Fruit fly (Drosophila melanogaster) whole organism, embryonic: ENCODE data around the gene sau.

Experiments used
- Ada2b ChIP-seq: fragments of 200-800 bp; sonication (Bioruptor generic); IDR thresholded peaks from 2 replicates; pipeline ENCODE4 v1.3.6; 2022; ENCODE audit warnings: missing biosample characterization, missing genetic modification characterization
- Bgb ChIP-seq: fragments of 200-800 bp; sonication (Bioruptor generic); IDR thresholded peaks from 2 replicates; pipeline ENCODE4 v1.3.6; 2022; ENCODE audit warnings: missing biosample characterization, missing genetic modification characterization; ENCODE audit not compliant: partially characterized antibody
- CG10565 ChIP-seq: fragments of 200-800 bp; sonication (Bioruptor generic); optimal IDR thresholded peaks from 3 replicates; lab custom pipeline; 2016; ENCODE audit warnings: missing biosample characterization, mild to moderate bottlenecking, missing genetic modification characterization
- CG11695 ChIP-seq: fragments of 200-800 bp; sonication (Bioruptor generic); IDR thresholded peaks from 3 replicates; pipeline ENCODE4 v1.3.6; 2022; ENCODE audit warnings: missing biosample characterization, missing genetic modification characterization
- CG14014 ChIP-seq: fragments of 200-800 bp; sonication (Bioruptor generic); IDR thresholded peaks from 2 replicates; pipeline ENCODE4 v1.3.6; 2022; ENCODE audit warnings: missing biosample characterization, missing genetic modification characterization
- CG15011 ChIP-seq: fragments of 200-800 bp; sonication (Bioruptor generic); optimal IDR thresholded peaks from 3 replicates; lab custom pipeline; 2018; ENCODE audit warnings: missing biosample characterization, mild to moderate bottlenecking, missing genetic modification characterization
- CG15269 ChIP-seq: fragments of 200-800 bp; sonication (Bioruptor generic); optimal IDR thresholded peaks from 2 replicates; lab custom pipeline; 2018; ENCODE audit warnings: missing biosample characterization, mild to moderate bottlenecking, missing genetic modification characterization, moderate library complexity
- CG17186 ChIP-seq: fragments of 200-800 bp; sonication (Bioruptor generic); optimal IDR thresholded peaks from 3 replicates; lab custom pipeline; 2017; ENCODE audit warnings: missing biosample characterization, missing genetic modification reagents, missing genetic modification characterization
- CG2120 ChIP-seq: fragments of 200-800 bp; sonication (Bioruptor generic); optimal IDR thresholded peaks from 3 replicates; lab custom pipeline; 2016; ENCODE audit warnings: missing biosample characterization, missing genetic modification characterization
- CG30403 ChIP-seq: fragments of 200-800 bp; sonication (Bioruptor generic); optimal IDR thresholded peaks from 3 replicates; lab custom pipeline; 2016; ENCODE audit warnings: missing biosample characterization, missing genetic modification characterization
- CG3726 ChIP-seq: fragments of 200-800 bp; sonication (Bioruptor generic); IDR thresholded peaks from 3 replicates; pipeline ENCODE4, ENCODE4 v1.3.6; 2022; ENCODE audit warnings: missing biosample characterization, missing genetic modification characterization
- CG42726 ChIP-seq: fragments of 200-800 bp; sonication (Bioruptor generic); IDR thresholded peaks from 2 replicates; pipeline ENCODE4 v1.3.6; 2022; ENCODE audit warnings: missing biosample characterization, missing genetic modification characterization; ENCODE audit not compliant: partially characterized antibody
- CG4404 ChIP-seq: fragments of 200-800 bp; sonication (Bioruptor generic); IDR thresholded peaks from 2 replicates; pipeline ENCODE4 v1.3.6; 2022; ENCODE audit warnings: missing biosample characterization, missing genetic modification characterization
- CG4854 ChIP-seq: fragments of 200-800 bp; sonication (Bioruptor generic); optimal IDR thresholded peaks from 2 replicates; lab custom pipeline; 2016; ENCODE audit warnings: missing biosample characterization, missing genetic modification characterization, inconsistent platforms
- CG5953 ChIP-seq: fragments of 200-800 bp; sonication (Bioruptor generic); IDR thresholded peaks from 2 replicates; pipeline ENCODE4 v1.3.6; 2022; ENCODE audit warnings: missing biosample characterization, missing genetic modification characterization
- CG8765 ChIP-seq: fragments of 200-800 bp; sonication (Bioruptor generic); IDR thresholded peaks from 2 replicates; pipeline ENCODE4 v1.3.6; 2022; ENCODE audit warnings: missing biosample characterization, missing genetic modification characterization
- CG9932 ChIP-seq: fragments of 200-800 bp; sonication (Bioruptor generic); IDR thresholded peaks from 2 replicates; pipeline ENCODE4 v1.3.6; 2022; ENCODE audit warnings: missing biosample characterization, missing genetic modification characterization
- H2.0 ChIP-seq: fragments of 200-800 bp; sonication (Bioruptor generic); IDR thresholded peaks from 2 replicates; pipeline ENCODE4 v1.3.6; 2022; ENCODE audit warnings: missing biosample characterization, missing genetic modification characterization
- Hr39 ChIP-seq: fragments of >200 bp; optimal IDR thresholded peaks from 2 replicates; lab custom pipeline; 2017
- Kr ChIP-seq: fragments of 200-800 bp; sonication (Bioruptor generic); optimal IDR thresholded peaks from 2 replicates; lab custom pipeline; 2017; ENCODE audit warnings: missing biosample characterization, mild to moderate bottlenecking, missing genetic modification characterization
- Myb ChIP-seq: fragments of 200-800 bp; sonication (Bioruptor generic); optimal IDR thresholded peaks from 2 replicates; lab custom pipeline; 2016; ENCODE audit warnings: missing biosample characterization, missing genetic modification characterization
- Oli ChIP-seq: fragments of 200-800 bp; sonication (Bioruptor generic); optimal IDR thresholded peaks from 2 replicates; lab custom pipeline; 2018; ENCODE audit warnings: missing biosample characterization, mild to moderate bottlenecking, missing genetic modification characterization, moderate library complexity
- PHDP ChIP-seq: fragments of 200-800 bp; sonication (Bioruptor generic); optimal IDR thresholded peaks from 3 replicates; lab custom pipeline; 2018; ENCODE audit warnings: missing biosample characterization, mild to moderate bottlenecking, missing genetic modification characterization, moderate library complexity
- Spps ChIP-seq: fragments of 200-800 bp; sonication (Bioruptor generic); optimal IDR thresholded peaks from 2 replicates; lab custom pipeline; 2018; ENCODE audit warnings: missing biosample characterization, mild to moderate bottlenecking, missing genetic modification characterization
- Stat92E ChIP-seq, 3 experiments: fragments of >200 bp in 2 of 3; fragments of 200-800 bp in 1 of 3; sonication (Bioruptor generic) in 1 of 3; optimal IDR thresholded peaks; 2 replicates each; lab custom pipeline; 2017 to 2019; ENCODE audit warnings: missing biosample characterization in 3 of 3, missing genetic modification characterization in 3 of 3, mild to moderate bottlenecking in 1 of 3, moderate library complexity in 1 of 3
- Trl ChIP-seq, 3 experiments: fragments of >200 bp in 2 of 3; fragments of 200-800 bp in 1 of 3; sonication (Bioruptor generic) in 1 of 3; optimal IDR thresholded peaks; 2 replicates in 1 of 3; 3 replicates in 2 of 3; lab custom pipeline; 2016 to 2017; ENCODE audit warnings: missing biosample characterization in 1 of 3, missing genetic modification characterization in 1 of 3
- YL-1 ChIP-seq: fragments of 200-800 bp; sonication (Bioruptor generic); optimal IDR thresholded peaks from 3 replicates; lab custom pipeline; 2017; ENCODE audit warnings: missing biosample characterization, mild to moderate bottlenecking, missing genetic modification characterization
- ac ChIP-seq: fragments of 200-800 bp; sonication (Bioruptor generic); optimal IDR thresholded peaks from 3 replicates; lab custom pipeline; 2017; ENCODE audit warnings: missing biosample characterization, mild to moderate bottlenecking, missing genetic modification characterization
- amos ChIP-seq: fragments of 200-800 bp; sonication (Bioruptor generic); IDR thresholded peaks from 2 replicates; pipeline ENCODE4 v1.3.6; 2022; ENCODE audit warnings: missing biosample characterization, missing genetic modification characterization; ENCODE audit not compliant: partially characterized antibody
- ap ChIP-seq: fragments of 200-800 bp; sonication (Bioruptor generic); IDR thresholded peaks from 2 replicates; pipeline ENCODE4 v1.3.6; 2022; ENCODE audit warnings: missing biosample characterization, missing genetic modification characterization
- btn ChIP-seq: fragments of 200-800 bp; sonication (Bioruptor generic); optimal IDR thresholded peaks from 2 replicates; lab custom pipeline; 2016; ENCODE audit warnings: missing biosample characterization, missing genetic modification characterization
- crp ChIP-seq, 2 experiments: fragments of 200-800 bp; sonication (Bioruptor generic); optimal IDR thresholded peaks; 2 replicates in 1 of 2; 3 replicates in 1 of 2; lab custom pipeline; 2017; ENCODE audit warnings: missing biosample characterization in 2 of 2, missing genetic modification characterization in 2 of 2, mild to moderate bottlenecking in 1 of 2, moderate library complexity in 1 of 2
- cwo ChIP-seq: fragments of 200-800 bp; sonication (Bioruptor generic); optimal IDR thresholded peaks from 3 replicates; lab custom pipeline; 2017; ENCODE audit warnings: missing biosample characterization, missing genetic modification characterization, mild to moderate bottlenecking, moderate library complexity, missing genetic modification reagents
- dm ChIP-seq: fragments of 200-800 bp; sonication (Bioruptor generic); optimal IDR thresholded peaks from 3 replicates; lab custom pipeline; 2016; ENCODE audit warnings: missing biosample characterization, missing genetic modification characterization
- dmrt11E ChIP-seq: fragments of 200-800 bp; sonication (Bioruptor generic); optimal IDR thresholded peaks from 3 replicates; lab custom pipeline; 2018; ENCODE audit warnings: missing biosample characterization, mild to moderate bottlenecking, missing genetic modification characterization, moderate library complexity
- eve ChIP-seq, 2 experiments: fragments of >200 bp; optimal IDR thresholded peaks; 2 replicates each; lab custom pipeline; 2017; ENCODE audit warnings: missing biosample characterization in 2 of 2, missing genetic modification characterization in 2 of 2
- grau ChIP-seq: fragments of 200-800 bp; optimal IDR thresholded peaks from 3 replicates; lab custom pipeline; 2019; ENCODE audit warnings: missing biosample characterization, mild to moderate bottlenecking, missing genetic modification characterization, moderate library complexity
- grn ChIP-seq: fragments of 200-800 bp; sonication (Bioruptor generic); optimal IDR thresholded peaks from 3 replicates; lab custom pipeline; 2017; ENCODE audit warnings: missing biosample characterization, missing genetic modification characterization
- gsb ChIP-seq: fragments of 200-800 bp; sonication (Bioruptor generic); IDR thresholded peaks from 2 replicates; pipeline ENCODE4 v1.3.6; 2022; ENCODE audit warnings: missing biosample characterization, missing genetic modification characterization
- gsb-n ChIP-seq: fragments of 200-800 bp; sonication (Bioruptor generic); optimal IDR thresholded peaks from 3 replicates; lab custom pipeline; 2018; ENCODE audit warnings: missing biosample characterization, mild to moderate bottlenecking, missing genetic modification characterization
- ind ChIP-seq: fragments of 200-800 bp; sonication (Bioruptor generic); optimal IDR thresholded peaks from 3 replicates; lab custom pipeline; 2016; ENCODE audit warnings: missing biosample characterization, missing genetic modification characterization
- so ChIP-seq: fragments of 200-800 bp; sonication (Bioruptor generic); IDR thresholded peaks from 3 replicates; pipeline ENCODE4 v1.3.6; 2022; ENCODE audit warnings: missing biosample characterization, missing genetic modification characterization
- wdn ChIP-seq: fragments of 200-800 bp; sonication (Bioruptor generic); IDR thresholded peaks from 2 replicates; pipeline ENCODE4 v1.3.6; 2022; ENCODE audit warnings: missing biosample characterization, missing genetic modification characterization
- yki ChIP-seq: fragments of >200 bp; optimal IDR thresholded peaks from 3 replicates; lab custom pipeline; 2018

Gene sau

DNA sequence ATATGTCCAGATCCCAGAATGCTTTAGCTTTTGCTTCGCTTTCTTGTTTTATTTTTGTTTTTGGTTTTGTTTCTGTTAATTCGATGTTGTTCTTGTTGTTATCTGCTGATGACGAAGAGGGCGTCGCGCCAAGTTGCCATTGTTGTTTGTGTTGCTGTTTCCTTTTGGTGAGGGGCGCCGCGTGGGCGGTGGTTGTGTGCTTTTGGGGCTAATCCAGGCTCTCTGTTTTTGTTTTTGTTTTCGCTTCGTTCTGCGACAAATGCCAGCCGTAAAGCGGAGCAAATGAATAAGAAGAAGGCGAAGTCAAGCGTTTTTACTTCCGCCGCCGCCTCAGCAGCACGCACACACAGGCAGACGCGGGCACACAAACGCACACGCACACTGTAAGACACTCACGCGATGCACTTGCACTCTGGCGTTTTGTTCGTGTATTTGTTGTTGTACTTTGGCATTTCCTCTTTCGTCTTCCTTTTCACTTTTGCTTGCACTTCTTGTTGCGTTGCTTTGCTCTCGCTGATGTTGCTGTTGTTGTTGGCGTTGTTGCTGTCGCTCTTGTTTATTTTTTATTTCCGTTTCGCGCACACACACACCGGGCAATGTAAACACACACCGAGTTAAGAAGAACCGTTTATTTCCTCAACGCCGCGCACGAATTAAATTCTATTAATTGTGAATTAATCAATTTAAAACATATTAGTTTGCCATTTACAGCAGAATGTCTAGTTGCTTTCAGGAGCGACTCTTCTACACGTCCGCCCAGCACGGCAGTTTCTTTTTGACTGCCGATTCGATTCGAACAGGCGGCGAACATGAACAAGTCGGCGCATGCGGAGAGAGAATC, 48.0 kb upstream of the sau start, which contains the start of gene aop (continued):
- TF ChIP-seq CG4404 (no peak), ind (GFP tag; lab: Kevin White, UChicago) (no peak), CG3726 (GFP tag; lab: Robert Waterston, UW) (no peak), ap (GFP tag; lab: Robert Waterston, UW) (no peak), YL-1 (GFP tag; lab: Kevin White, UChicago) (peak; percentile 14), btn (GFP tag; lab: Kevin White, UChicago) (no peak), CG15269 (tag; lab: Kevin White, UChicago) (peak; percentile 23), Kr (GFP tag; lab: Kevin White, UChicago) (no peak), dm (no peak), CG9932 (GFP tag; lab: Robert Waterston, UW) (no peak), ac (GFP tag; lab: Kevin White, UChicago) (peak; percentile 50)

DNA sequence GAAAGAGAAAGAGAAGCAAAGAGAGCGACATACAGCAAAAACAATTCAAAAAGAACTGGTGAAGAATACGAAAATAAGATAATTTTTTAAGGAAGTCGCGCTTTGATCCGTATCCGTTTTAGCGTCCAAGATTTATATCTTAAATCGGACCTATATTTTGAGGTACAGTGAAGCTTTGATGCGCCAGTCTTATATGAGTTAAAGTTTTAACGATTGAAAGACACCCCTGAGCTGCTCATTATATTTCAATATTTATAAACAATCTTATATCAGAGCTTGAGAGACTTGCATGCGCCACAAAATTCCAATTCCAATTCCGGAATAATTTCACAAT, 47.4 kb upstream of the sau start:
- TF ChIP-seq cwo (GFP tag; lab: Kevin White, UChicago) (no peak), Myb (no peak), CG15011 (GFP tag; lab: Kevin White, UChicago) (no peak), dmrt11E (tag; lab: Kevin White, UChicago) (no peak), wdn (peak; percentile 46; the same call in 1 of the 2 replicates), gsb-n (no peak), CG30403 (peak; percentile 4), CG17186 (GFP tag; lab: Kevin White, UChicago) (no peak), Hr39 (lab: Kevin White, UChicago) (no peak), so (GFP tag; lab: Robert Waterston, UW) (no peak), eve (GFP tag; optimal IDR thresholded peaks at IDR 0.05; lab: Kevin White, UChicago) (peak in 1 of 2 experiments; percentile 23), CG14014 (GFP tag; lab: Robert Waterston, UW) (0 out of 2 replicates have a peak, but pooled peaks have one; percentile 4), grn (GFP tag; lab: Kevin White, UChicago) (peak; percentile 50), CG8765 (GFP tag; lab: Robert Waterston, UW) (no peak), CG5953 (GFP tag; lab: Robert Waterston, UW) (0 out of 2 replicates have a peak, but pooled peaks have one; percentile 20), CG2120 (GFP tag; lab: Kevin White, UChicago) (peak; percentile 18), Bgb (GFP tag; lab: Robert Waterston, UW) (0 out of 2 replicates have a peak, but pooled peaks have one; percentile 5), grau (tag; lab: Kevin White, UChicago) (peak; percentile 75), CG4854 (GFP tag; lab: Kevin White, UChicago) (no peak), Oli (peak; percentile 3), Trl (optimal IDR thresholded peaks at IDR 0.05; lab: Kevin White, UChicago) (peak; percentile 82 to 85), Trl (GFP tag; optimal IDR thresholded peaks at IDR 0.05; lab: Kevin White, UChicago) (no peak), CG42726 (GFP tag; lab: Robert Waterston, UW) (no peak), crp (GFP tag; optimal IDR thresholded peaks at IDR 0.05; lab: Kevin White, UChicago) (no peak), amos (GFP tag; lab: Robert Waterston, UW) (no peak), CG10565 (GFP tag; lab: Kevin White, UChicago) (no peak), Stat92E (GFP tag; optimal IDR thresholded peaks at IDR 0.05; lab: Kevin White, UChicago) (no peak), Spps (tag; lab: Kevin White, UChicago) (no peak), CG11695 (GFP tag; lab: Robert Waterston, UW) (no peak), gsb (GFP tag; lab: Robert Waterston, UW) (no peak), H2.0 (GFP tag; lab: Robert Waterston, UW) (no peak), PHDP (tag; lab: Kevin White, UChicago) (no peak), Ada2b (peak; percentile 21; the same call in 1 of the 2 replicates), yki (lab: Kevin White, UChicago) (peak; percentile 15)
